Worm (Caenorhabditis elegans): ENCODE results near the gene C49G7.12.

ce11 chrV:4004577-4004976 is 33.6 kb upstream of the C49G7.12 start:
- TF ChIP-seq ama-1 (optimal IDR thresholded peaks at IDR 0.05) (no peak), hlh-15 (tag; optimal IDR thresholded peaks at IDR 0.05) (no peak), pha-4 (tag; optimal IDR thresholded peaks at IDR 0.05) (no peak), eyg-1 (tag; optimal IDR thresholded peaks at IDR 0.05) (no peak), elt-2 (tag; optimal IDR thresholded peaks at IDR 0.05) (no peak), ceh-45 (GFP tag; IDR thresholded peaks at IDR 0.05) (no peak), rnt-1 (tag; optimal IDR thresholded peaks at IDR 0.05) (no peak), unc-86 (tag; optimal IDR thresholded peaks at IDR 0.05) (no peak), ceh-31 (tag; optimal IDR thresholded peaks at IDR 0.05) (no peak), ceh-6 (GFP tag; optimal IDR thresholded peaks at IDR 0.05) (no peak), K02D7.2 (tag; optimal IDR thresholded peaks at IDR 0.05) (no peak)
